Worm (Caenorhabditis elegans) whole organism, early embryonic: Measurements from ENCODE around the gene Y119D3B.12.

Experiments
- ama-1 ChIP-seq: fragments of 150-350 bp; optimal IDR thresholded peaks from 2 replicates; lab custom pipeline; 2014
- sea-1 ChIP-seq: fragments of 200-800 bp; sonication (Bioruptor generic); conservative IDR thresholded peaks from 2 replicates; pipeline ENCODE4 v1.3.6; 2022; ENCODE audit warnings: missing genetic modification characterization, missing compliant biosample characterization

DNA sequence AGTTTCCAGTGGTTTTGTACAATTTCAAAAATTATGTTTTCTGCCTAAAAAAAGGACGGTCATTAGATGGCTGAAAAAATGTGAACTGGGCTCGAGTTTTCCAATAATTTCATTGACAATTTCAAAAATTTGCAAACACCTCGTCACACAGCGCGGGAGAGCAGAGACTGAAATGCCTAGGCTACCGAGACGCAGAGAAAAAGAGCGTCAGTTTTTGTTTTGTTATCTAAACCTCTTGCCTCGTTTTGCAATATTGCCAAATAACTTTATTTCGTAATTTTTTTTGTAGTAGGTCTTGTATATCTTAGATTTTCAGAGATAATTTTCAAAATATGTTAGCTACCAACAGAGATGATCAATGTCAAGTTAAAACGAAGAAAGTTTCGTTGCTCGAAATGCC lies 40.9 kb downstream of the Y119D3B.12 start, which contains the start of gene fbxa-63:
- no peak for TF ChIP-seq ama-1 (lab: Kevin White, UChicago)
- no peak for TF ChIP-seq sea-1 (GFP tag; lab: Robert Waterston, UW)
